Fruit fly (Drosophila melanogaster): ENCODE data around the gene CG3164.

Gene CG3164

dm6 chr2L:130691-131090 lies at the start of gene CG3164:
Gene CG3164, minus strand, starts transcription at chr2L:130791.
- TF ChIP-seq ttk (optimal IDR thresholded peaks at IDR 0.05) (no peak), psq (optimal IDR thresholded peaks at IDR 0.05) (no peak), Myc (optimal IDR thresholded peaks at IDR 0.05) (no peak), insv (optimal IDR thresholded peaks at IDR 0.05) (no peak), Sin3A (optimal IDR thresholded peaks at IDR 0.05) (no peak), h (optimal IDR thresholded peaks at IDR 0.05) (no peak)

DNA sequence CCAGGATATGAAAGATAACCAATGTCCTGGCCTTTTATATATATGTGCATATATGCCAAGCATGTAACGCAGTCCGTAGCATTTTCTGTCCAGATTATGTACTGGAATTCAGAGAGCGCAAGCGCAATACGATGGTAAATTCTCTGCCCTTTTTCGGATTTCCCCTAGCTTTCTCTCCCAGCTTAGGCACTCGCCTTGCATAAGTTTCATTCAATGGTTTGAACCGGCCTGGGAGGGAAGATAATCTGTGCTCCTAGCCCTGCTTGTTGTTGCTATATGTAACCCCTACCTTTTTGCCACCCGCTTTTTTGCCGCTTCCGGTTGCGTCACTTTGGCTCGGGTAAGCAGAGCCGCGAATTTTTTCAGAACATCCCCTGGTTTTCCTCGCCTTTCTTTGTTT lies 48.5 kb upstream of the CG3164 start:
- TF ChIP-seq psq (optimal IDR thresholded peaks at IDR 0.05), result no peak
- TF ChIP-seq Myc (optimal IDR thresholded peaks at IDR 0.05), result no peak
- no peak for TF ChIP-seq insv (optimal IDR thresholded peaks at IDR 0.05)
- TF ChIP-seq Sin3A (optimal IDR thresholded peaks at IDR 0.05), result no peak
- no peak for TF ChIP-seq ttk (optimal IDR thresholded peaks at IDR 0.05)
- no peak for TF ChIP-seq h (optimal IDR thresholded peaks at IDR 0.05)

- no peak for TF ChIP-seq h (optimal IDR thresholded peaks at IDR 0.05)
- TF ChIP-seq ttk (optimal IDR thresholded peaks at IDR 0.05), result no peak
These were observed 45.1 kb upstream of the CG3164 start for dm6 chr2L:175727-176126.

dm6 chr2L:171499-172250 lies 41.1 kb upstream of the CG3164 start:
- no peak for TF ChIP-seq ttk (optimal IDR thresholded peaks at IDR 0.05)

dm6 chr2L:170383-170782 lies 39.8 kb upstream of the CG3164 start:
- TF ChIP-seq insv (optimal IDR thresholded peaks at IDR 0.05) (no peak), ttk (optimal IDR thresholded peaks at IDR 0.05) (no peak), psq (optimal IDR thresholded peaks at IDR 0.05) (no peak), Myc (optimal IDR thresholded peaks at IDR 0.05) (no peak), h (optimal IDR thresholded peaks at IDR 0.05) (no peak), Sin3A (optimal IDR thresholded peaks at IDR 0.05) (no peak)

DNA sequence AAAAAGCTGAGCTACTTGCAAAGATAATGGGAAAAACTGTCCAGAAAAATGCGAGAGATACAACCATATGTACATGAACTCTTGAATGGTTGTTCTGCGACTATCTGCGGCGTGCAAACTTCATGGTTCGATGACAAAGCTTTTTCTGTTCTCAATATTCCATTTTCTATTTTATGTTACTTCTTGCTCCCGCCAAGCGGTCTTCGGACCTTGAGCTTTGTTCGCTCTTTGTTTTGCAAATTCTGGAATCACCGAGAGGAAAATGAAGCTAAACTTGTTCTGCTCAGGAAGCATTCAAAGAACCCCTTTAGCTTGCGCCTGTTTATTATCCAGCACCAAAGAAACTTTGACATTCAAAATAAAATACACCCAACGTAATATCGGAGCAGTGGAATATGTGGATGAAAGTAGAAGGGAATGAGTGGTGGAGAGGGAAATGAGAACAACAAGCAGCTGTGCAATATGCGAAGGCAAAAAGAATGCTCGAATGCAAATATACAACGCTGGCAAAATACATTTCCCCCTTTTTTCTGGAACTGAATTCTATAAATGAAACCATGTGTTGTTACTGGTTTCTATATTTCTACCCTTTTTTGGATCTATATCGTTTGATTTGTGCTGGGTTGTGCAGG lies 37.8 kb upstream of the CG3164 start:
- no peak for TF ChIP-seq ttk (optimal IDR thresholded peaks at IDR 0.05)
- no peak for TF ChIP-seq Sin3A (optimal IDR thresholded peaks at IDR 0.05)
- no peak for TF ChIP-seq h (optimal IDR thresholded peaks at IDR 0.05)
- no peak for TF ChIP-seq insv (optimal IDR thresholded peaks at IDR 0.05)
- no peak for TF ChIP-seq Myc (optimal IDR thresholded peaks at IDR 0.05)
- TF ChIP-seq psq (optimal IDR thresholded peaks at IDR 0.05), result no peak

dm6 chr2L:166115-167069 lies 35.8 kb upstream of the CG3164 start:
- no peak for TF ChIP-seq h (optimal IDR thresholded peaks at IDR 0.05)
- TF ChIP-seq Myc (optimal IDR thresholded peaks at IDR 0.05), result no peak
- TF ChIP-seq ttk (optimal IDR thresholded peaks at IDR 0.05), result no peak
- no peak for TF ChIP-seq insv (optimal IDR thresholded peaks at IDR 0.05)
- TF ChIP-seq psq (optimal IDR thresholded peaks at IDR 0.05), result no peak
- TF ChIP-seq Sin3A (optimal IDR thresholded peaks at IDR 0.05), result no peak

dm6 chr2L:165253-165890 lies 34.8 kb upstream of the CG3164 start:
- TF ChIP-seq Myc (optimal IDR thresholded peaks at IDR 0.05), result no peak
- TF ChIP-seq Sin3A (optimal IDR thresholded peaks at IDR 0.05), result no peak
- TF ChIP-seq psq (optimal IDR thresholded peaks at IDR 0.05), result no peak
- no peak for TF ChIP-seq insv (optimal IDR thresholded peaks at IDR 0.05)
- TF ChIP-seq ttk (optimal IDR thresholded peaks at IDR 0.05), result no peak
- no peak for TF ChIP-seq h (optimal IDR thresholded peaks at IDR 0.05)

dm6 chr2L:163229-163628 lies 32.6 kb upstream of the CG3164 start:
- TF ChIP-seq Myc (optimal IDR thresholded peaks at IDR 0.05), result no peak
- no peak for TF ChIP-seq insv (optimal IDR thresholded peaks at IDR 0.05)
- no peak for TF ChIP-seq psq (optimal IDR thresholded peaks at IDR 0.05)
- TF ChIP-seq Sin3A (optimal IDR thresholded peaks at IDR 0.05), result no peak
- no peak for TF ChIP-seq ttk (optimal IDR thresholded peaks at IDR 0.05)
- no peak for TF ChIP-seq h (optimal IDR thresholded peaks at IDR 0.05)

DNA sequence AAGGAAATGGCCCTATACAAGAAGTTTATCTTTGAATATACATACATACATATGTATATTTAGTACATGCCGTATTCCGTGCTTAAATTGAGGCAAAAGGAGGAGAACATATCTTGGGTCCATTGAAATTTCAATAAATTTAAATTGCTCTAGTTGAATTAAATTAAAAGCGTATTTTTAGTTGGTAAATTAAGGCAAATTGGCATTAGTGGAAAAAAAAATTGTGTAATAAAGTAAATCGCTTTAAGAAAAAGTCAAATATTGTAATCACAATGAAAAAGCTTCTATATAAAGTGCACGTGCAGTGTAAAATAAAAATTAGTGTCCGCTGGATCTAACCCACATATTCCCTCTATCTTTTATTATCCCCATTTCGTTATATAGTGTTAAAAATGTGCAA lies 31.6 kb upstream of the CG3164 start:
- no peak for TF ChIP-seq h (optimal IDR thresholded peaks at IDR 0.05)
- TF ChIP-seq insv (optimal IDR thresholded peaks at IDR 0.05), result no peak
- TF ChIP-seq psq (optimal IDR thresholded peaks at IDR 0.05), result no peak
- no peak for TF ChIP-seq Sin3A (optimal IDR thresholded peaks at IDR 0.05)
- TF ChIP-seq Myc (optimal IDR thresholded peaks at IDR 0.05), result no peak
- no peak for TF ChIP-seq ttk (optimal IDR thresholded peaks at IDR 0.05)

DNA sequence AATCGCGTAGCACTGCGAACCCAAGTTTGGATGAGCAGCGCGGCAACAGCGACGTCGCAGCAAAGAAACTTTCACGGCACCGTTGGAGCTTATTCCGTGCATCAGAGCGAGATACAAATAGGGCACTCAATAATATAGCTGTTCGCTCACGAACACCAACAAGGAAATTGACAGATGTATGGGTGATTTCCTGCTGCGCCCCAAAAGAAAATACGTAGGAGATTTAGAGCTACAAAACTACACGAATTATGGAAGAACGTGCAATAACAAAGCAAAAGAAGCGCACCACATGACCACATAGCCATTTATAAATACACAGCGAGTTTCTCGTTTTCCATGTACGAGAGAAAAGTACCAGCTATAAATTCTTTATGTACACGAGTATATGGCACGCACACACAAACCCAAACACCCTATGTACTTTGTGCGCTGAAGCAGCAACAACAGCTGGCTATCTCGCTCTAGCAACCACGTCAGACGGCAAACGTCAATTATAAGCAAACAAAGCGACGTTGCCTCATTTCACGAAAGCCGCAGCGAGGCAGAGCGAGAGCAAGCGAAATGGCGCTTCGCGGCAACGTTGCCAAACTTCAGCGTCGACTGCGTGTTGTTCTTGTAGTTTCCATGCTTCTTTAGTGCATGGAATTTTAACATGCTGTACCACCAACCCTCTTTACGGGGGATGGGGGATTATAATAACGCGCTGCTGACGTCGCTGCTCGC lies 31.0 kb upstream of the CG3164 start:
- TF ChIP-seq psq (optimal IDR thresholded peaks at IDR 0.05) (no peak), insv (optimal IDR thresholded peaks at IDR 0.05) (no peak), h (optimal IDR thresholded peaks at IDR 0.05) (no peak), Sin3A (optimal IDR thresholded peaks at IDR 0.05) (no peak), Myc (optimal IDR thresholded peaks at IDR 0.05) (no peak)

Data from Kc167 (cell line).